Fruit fly (Drosophila melanogaster) whole organism, embryonic: ENCODE data around the gene CG42554.

ENCODE experiments used
- Adf1 ChIP-seq: fragments of 200-800 bp; sonication (Bioruptor generic); IDR thresholded peaks from 2 replicates; pipeline ENCODE4 v1.3.6; 2022; ENCODE audit warnings: missing biosample characterization, missing genetic modification characterization
- BEAF-32 ChIP-seq: fragments of 200-800 bp; sonication (Bioruptor generic); optimal IDR thresholded peaks from 3 replicates; lab custom pipeline; 2017; ENCODE audit warnings: missing biosample characterization, missing genetic modification characterization, mild to moderate bottlenecking, moderate library complexity, missing genetic modification reagents
- BtbVII ChIP-seq: fragments of 200-800 bp; sonication (Bioruptor generic); optimal IDR thresholded peaks from 3 replicates; lab custom pipeline; 2017; ENCODE audit warnings: missing biosample characterization, mild to moderate bottlenecking, missing genetic modification characterization
- CG10462 ChIP-seq: fragments of 200-800 bp; sonication (Bioruptor generic); optimal IDR thresholded peaks from 2 replicates; lab custom pipeline; 2016; ENCODE audit warnings: missing biosample characterization, missing genetic modification characterization
- CG11085 ChIP-seq: fragments of 200-800 bp; sonication (Bioruptor generic); IDR thresholded peaks from 2 replicates; pipeline ENCODE4 v1.3.6; 2022; ENCODE audit warnings: missing biosample characterization, missing genetic modification characterization
- CG11504 ChIP-seq: fragments of 200-800 bp; sonication (Bioruptor generic); optimal IDR thresholded peaks from 3 replicates; lab custom pipeline; 2019; ENCODE audit warnings: missing biosample characterization, mild to moderate bottlenecking, missing genetic modification characterization, moderate library complexity
- CG14050 ChIP-seq: fragments of 200-800 bp; sonication (Bioruptor generic); IDR thresholded peaks from 3 replicates; pipeline ENCODE4 v1.3.6; 2022; ENCODE audit warnings: missing biosample characterization, missing genetic modification characterization
- CG14965 ChIP-seq: fragments of 200-800 bp; sonication (Bioruptor generic); optimal IDR thresholded peaks from 2 replicates; lab custom pipeline; 2016; ENCODE audit warnings: missing biosample characterization, missing genetic modification characterization, borderline replicate concordance
- CG15011 ChIP-seq: fragments of 200-800 bp; sonication (Bioruptor generic); optimal IDR thresholded peaks from 3 replicates; lab custom pipeline; 2018; ENCODE audit warnings: missing biosample characterization, mild to moderate bottlenecking, missing genetic modification characterization
- CG15514 ChIP-seq: fragments of 200-800 bp; sonication (Bioruptor generic); optimal IDR thresholded peaks from 3 replicates; lab custom pipeline; 2017; ENCODE audit warnings: missing biosample characterization, missing genetic modification characterization, mild to moderate bottlenecking, moderate library complexity, missing genetic modification reagents
- CG15696 ChIP-seq: fragments of 200-800 bp; sonication (Bioruptor generic); optimal IDR thresholded peaks from 2 replicates; lab custom pipeline; 2019; ENCODE audit warnings: missing biosample characterization, mild to moderate bottlenecking, missing genetic modification characterization, moderate library complexity
- CG17186 ChIP-seq: fragments of 200-800 bp; sonication (Bioruptor generic); optimal IDR thresholded peaks from 3 replicates; lab custom pipeline; 2017; ENCODE audit warnings: missing biosample characterization, missing genetic modification reagents, missing genetic modification characterization
- CG17612 ChIP-seq: fragments of 200-800 bp; sonication (Bioruptor generic); IDR thresholded peaks from 2 replicates; pipeline ENCODE4 v1.3.6; 2022; ENCODE audit warnings: missing biosample characterization, missing genetic modification characterization
- CG18262 ChIP-seq: fragments of 200-800 bp; optimal IDR thresholded peaks from 3 replicates; lab custom pipeline; 2019; ENCODE audit warnings: missing biosample characterization, mild to moderate bottlenecking, missing genetic modification characterization, moderate library complexity
- CG2120 ChIP-seq: fragments of 200-800 bp; sonication (Bioruptor generic); optimal IDR thresholded peaks from 3 replicates; lab custom pipeline; 2016; ENCODE audit warnings: missing biosample characterization, missing genetic modification characterization
- CG2678 ChIP-seq: fragments of 200-800 bp; sonication (Bioruptor generic); optimal IDR thresholded peaks from 3 replicates; lab custom pipeline; 2019; ENCODE audit warnings: missing biosample characterization, mild to moderate bottlenecking, missing genetic modification characterization, moderate library complexity
- CG4282 ChIP-seq: fragments of 200-800 bp; sonication (Bioruptor generic); optimal IDR thresholded peaks from 2 replicates; lab custom pipeline; 2016; ENCODE audit warnings: missing biosample characterization, missing genetic modification characterization
- CG6654 ChIP-seq: fragments of 200-800 bp; sonication (Bioruptor generic); optimal IDR thresholded peaks from 2 replicates; lab custom pipeline; 2017; ENCODE audit warnings: missing biosample characterization, mild to moderate bottlenecking, missing genetic modification characterization
- CG9437 ChIP-seq: fragments of 200-800 bp; sonication (Bioruptor generic); optimal IDR thresholded peaks from 2 replicates; lab custom pipeline; 2018; ENCODE audit warnings: missing biosample characterization, mild to moderate bottlenecking, missing genetic modification characterization
- Dp ChIP-seq: fragments of 200-800 bp; sonication (Bioruptor generic); optimal IDR thresholded peaks from 2 replicates; lab custom pipeline; 2018; ENCODE audit warnings: missing biosample characterization, mild to moderate bottlenecking, missing genetic modification characterization, moderate library complexity
- Oli ChIP-seq: fragments of 200-800 bp; sonication (Bioruptor generic); optimal IDR thresholded peaks from 2 replicates; lab custom pipeline; 2018; ENCODE audit warnings: missing biosample characterization, mild to moderate bottlenecking, missing genetic modification characterization, moderate library complexity
- al ChIP-seq: fragments of 200-800 bp; sonication (Bioruptor generic); IDR thresholded peaks from 2 replicates; pipeline ENCODE4 v1.3.6; 2022; ENCODE audit warnings: missing biosample characterization, missing genetic modification characterization
- bowl ChIP-seq: fragments of 200-800 bp; sonication (Bioruptor generic); IDR thresholded peaks from 2 replicates; pipeline ENCODE4 v1.3.6; 2022; ENCODE audit warnings: missing biosample characterization, missing genetic modification characterization
- ci ChIP-seq: fragments of 200-800 bp; sonication (Bioruptor generic); IDR thresholded peaks from 3 replicates; pipeline ENCODE4 v1.3.6; 2022; ENCODE audit warnings: missing biosample characterization, missing genetic modification characterization
- croc ChIP-seq: fragments of 200-800 bp; sonication (Bioruptor generic); conservative IDR thresholded peaks from 3 replicates; pipeline ENCODE4 v1.3.6; 2022; ENCODE audit warnings: missing biosample characterization, missing genetic modification characterization
- dan ChIP-seq: fragments of 200-800 bp; sonication (Bioruptor generic); IDR thresholded peaks from 2 replicates; pipeline ENCODE4 v1.3.6; 2022; ENCODE audit warnings: missing biosample characterization, missing genetic modification characterization
- fd102C ChIP-seq: fragments of 200-800 bp; sonication (Bioruptor generic); optimal IDR thresholded peaks from 2 replicates; lab custom pipeline; 2018; ENCODE audit warnings: missing biosample characterization, mild to moderate bottlenecking, missing genetic modification characterization, moderate library complexity
- gcm ChIP-seq: fragments of 200-800 bp; sonication (Bioruptor generic); optimal IDR thresholded peaks from 2 replicates; lab custom pipeline; 2019; ENCODE audit warnings: missing biosample characterization, mild to moderate bottlenecking, missing genetic modification characterization, moderate library complexity
- gem ChIP-seq: fragments of 200-800 bp; sonication (Bioruptor generic); optimal IDR thresholded peaks from 2 replicates; lab custom pipeline; 2019; ENCODE audit warnings: missing biosample characterization, mild to moderate bottlenecking, missing genetic modification characterization, moderate library complexity
- gro ChIP-seq: fragments of 200-800 bp; sonication (Bioruptor generic); optimal IDR thresholded peaks from 2 replicates; lab custom pipeline; 2016; ENCODE audit warnings: missing biosample characterization, missing genetic modification characterization
- kah ChIP-seq: fragments of 200-800 bp; sonication (Bioruptor generic); optimal IDR thresholded peaks from 2 replicates; lab custom pipeline; 2018; ENCODE audit warnings: missing biosample characterization, mild to moderate bottlenecking, missing genetic modification characterization
- lmd ChIP-seq: fragments of 200-800 bp; sonication (Bioruptor generic); IDR thresholded peaks from 2 replicates; pipeline ENCODE4 v1.3.6; 2022; ENCODE audit warnings: missing biosample characterization, missing genetic modification characterization
- lov ChIP-seq, 2 experiments: fragments of 200-800 bp in 1 of 2; fragments of >200 bp in 1 of 2; sonication (Bioruptor generic) in 1 of 2; IDR thresholded peaks in 1 of 2; optimal IDR thresholded peaks in 1 of 2; 2 replicates in 1 of 2; 3 replicates in 1 of 2; pipeline versions ENCODE4 v1.3.6 to Lab custom; 2017 to 2022; ENCODE audit warnings: missing biosample characterization in 1 of 2, missing genetic modification characterization in 1 of 2
- pan ChIP-seq, 4 experiments: fragments of >200 bp in 3 of 4; fragments of 200-800 bp in 1 of 4; sonication (Bioruptor generic) in 1 of 4; optimal IDR thresholded peaks in 3 of 4; IDR thresholded peaks in 1 of 4; 2 replicates each; pipeline versions ENCODE4 v1.3.6 to Lab custom; 2017 to 2022; ENCODE audit warnings: missing biosample characterization in 2 of 4, missing genetic modification characterization in 2 of 4, mixed read lengths in 1 of 4
- peb ChIP-seq: fragments of 200-800 bp; sonication (Bioruptor generic); IDR thresholded peaks from 2 replicates; pipeline ENCODE4 v1.3.6; 2022; ENCODE audit warnings: missing biosample characterization, missing genetic modification characterization
- pho ChIP-seq: fragments of 200-800 bp; sonication (Bioruptor generic); optimal IDR thresholded peaks from 2 replicates; lab custom pipeline; 2016; ENCODE audit warnings: missing biosample characterization, missing genetic modification characterization
- pita ChIP-seq: fragments of 200-800 bp; sonication (Bioruptor generic); optimal IDR thresholded peaks from 2 replicates; lab custom pipeline; 2017; ENCODE audit warnings: missing biosample characterization, mild to moderate bottlenecking, missing genetic modification characterization
- pros ChIP-seq: fragments of 200-800 bp; sonication (Bioruptor generic); optimal IDR thresholded peaks from 3 replicates; lab custom pipeline; 2019; ENCODE audit warnings: missing biosample characterization, mild to moderate bottlenecking, missing genetic modification characterization, moderate library complexity
- ranshi ChIP-seq: fragments of 200-800 bp; sonication (Bioruptor generic); IDR thresholded peaks from 2 replicates; pipeline ENCODE4 v1.3.6; 2022; ENCODE audit warnings: missing biosample characterization, missing genetic modification characterization
- repo ChIP-seq: fragments of 200-800 bp; sonication (Bioruptor generic); optimal IDR thresholded peaks from 2 replicates; lab custom pipeline; 2016; ENCODE audit warnings: missing biosample characterization, missing genetic modification characterization
- run ChIP-seq: fragments of 200-800 bp; sonication (Bioruptor generic); optimal IDR thresholded peaks from 3 replicates; lab custom pipeline; 2018; ENCODE audit warnings: missing biosample characterization, mild to moderate bottlenecking, missing genetic modification characterization
- schlank ChIP-seq: fragments of 200-800 bp; sonication (Bioruptor generic); optimal IDR thresholded peaks from 2 replicates; lab custom pipeline; 2018; ENCODE audit warnings: missing biosample characterization, mild to moderate bottlenecking, missing genetic modification characterization
- sim ChIP-seq: fragments of 200-800 bp; sonication (Bioruptor generic); IDR thresholded peaks from 2 replicates; pipeline ENCODE4 v1.3.6; 2022; ENCODE audit warnings: missing biosample characterization, missing genetic modification characterization
- sr ChIP-seq: fragments of 200-800 bp; sonication (Bioruptor generic); IDR thresholded peaks from 3 replicates; pipeline ENCODE4 v1.3.6; 2022; ENCODE audit warnings: missing biosample characterization, missing genetic modification characterization
- stc ChIP-seq: fragments of 200-800 bp; sonication (Bioruptor generic); IDR thresholded peaks from 2 replicates; pipeline ENCODE4 v1.3.6; 2022; ENCODE audit warnings: missing biosample characterization, missing genetic modification characterization
- tap ChIP-seq: fragments of 200-800 bp; optimal IDR thresholded peaks from 3 replicates; lab custom pipeline; 2019; ENCODE audit warnings: missing biosample characterization, mild to moderate bottlenecking, missing genetic modification characterization, moderate library complexity
- toy ChIP-seq: fragments of 200-800 bp; sonication (Bioruptor generic); IDR thresholded peaks from 2 replicates; pipeline ENCODE4 v1.3.6; 2022; ENCODE audit warnings: missing biosample characterization, missing genetic modification characterization
- zf30C ChIP-seq: fragments of 200-800 bp; sonication (Bioruptor generic); optimal IDR thresholded peaks from 3 replicates; lab custom pipeline; 2018; ENCODE audit warnings: missing biosample characterization, mild to moderate bottlenecking, missing genetic modification characterization
- zfh1 ChIP-seq: fragments of 200-800 bp; sonication (Bioruptor generic); IDR thresholded peaks from 3 replicates; pipeline ENCODE4 v1.3.6; 2022; ENCODE audit warnings: missing biosample characterization, missing genetic modification characterization

The CG42554 gene

dm6 chr3L:821951-822350 is 13.5 kb upstream of the CG42554 start (continued):
- TF ChIP-seq CG9437 (GFP tag; lab: Kevin White, UChicago) (peak; percentile 32), CG15696 (tag; lab: Kevin White, UChicago) (peak; percentile 68), run (peak; percentile 62), al (peak; percentile 45; the same call in 1 of the 2 replicates), dan (GFP tag; lab: Robert Waterston, UW) (peak; percentile 31; the same call in 1 of the 2 replicates), CG2120 (GFP tag; lab: Kevin White, UChicago) (peak; percentile 41), pita (GFP tag; lab: Kevin White, UChicago) (no peak), BtbVII (GFP tag; lab: Kevin White, UChicago) (peak; percentile 68), repo (GFP tag; lab: Kevin White, UChicago) (peak; percentile 22), CG18262 (peak; percentile 86), CG17612 (GFP tag; lab: Robert Waterston, UW) (no peak; the same call in 1 of the 2 replicates), sim (GFP tag; lab: Robert Waterston, UW) (peak; percentile 67), Adf1 (GFP tag; lab: Robert Waterston, UW) (no peak), toy (GFP tag; lab: Robert Waterston, UW) (no peak), croc (GFP tag; lab: Robert Waterston, UW) (peak; percentile 35; the same call in 1 of the 3 replicates), CG4282 (GFP tag; lab: Kevin White, UChicago) (no peak), pan (optimal IDR thresholded peaks at IDR 0.05; lab: Kevin White, UChicago) (no peak), pan (GFP tag; optimal IDR thresholded peaks at IDR 0.05 in 1 of 2, IDR thresholded peaks at IDR 0.05 in 1 of 2) (peak in 1 of 2 experiments; percentile 70), CG11085 (GFP tag; lab: Robert Waterston, UW) (no peak), lmd (peak; percentile 79), kah (peak; percentile 76), ci (GFP tag; lab: Robert Waterston, UW) (peak; percentile 86), zfh1 (peak; percentile 83), stc (GFP tag; lab: Robert Waterston, UW) (peak; percentile 53; the same call in 1 of the 2 replicates), gem (tag; lab: Kevin White, UChicago) (peak; percentile 85), fd102C (GFP tag; lab: Kevin White, UChicago) (no peak), CG15514 (GFP tag; lab: Kevin White, UChicago) (peak; percentile 59), bowl (GFP tag; lab: Robert Waterston, UW) (peak; percentile 22; the same call in 1 of the 2 replicates), sr (GFP tag; lab: Robert Waterston, UW) (no peak; the same call in 2 of the 3 replicates), Dp (GFP tag; lab: Kevin White, UChicago) (no peak), tap (tag; lab: Kevin White, UChicago) (peak; percentile 82), zf30C (GFP tag; lab: Kevin White, UChicago) (peak; percentile 66), CG11504 (tag; lab: Kevin White, UChicago) (peak; percentile 87), lov (optimal IDR thresholded peaks at IDR 0.05; lab: Kevin White, UChicago) (peak; percentile 62), lov (GFP tag; IDR thresholded peaks at IDR 0.05; lab: Robert Waterston, UW) (no peak), CG17186 (peak; percentile 41), pros (GFP tag; lab: Kevin White, UChicago) (no peak), BEAF-32 (GFP tag; lab: Kevin White, UChicago) (no peak), CG10462 (GFP tag; lab: Kevin White, UChicago) (no peak), CG6654 (GFP tag; lab: Kevin White, UChicago) (peak; percentile 41), gcm (GFP tag; lab: Kevin White, UChicago) (peak; percentile 72), gro (no peak), pho (GFP tag; lab: Kevin White, UChicago) (no peak), schlank (tag; lab: Kevin White, UChicago) (peak; percentile 33), CG14965 (GFP tag; lab: Kevin White, UChicago) (no peak), ranshi (GFP tag; lab: Robert Waterston, UW) (peak; percentile 80), CG14050 (GFP tag; lab: Robert Waterston, UW) (peak; percentile 35; the same call in 1 of the 3 replicates), Oli (peak; percentile 74), peb (GFP tag; lab: Robert Waterston, UW) (peak; percentile 21; the same call in 1 of the 2 replicates), CG15011 (GFP tag; lab: Kevin White, UChicago) (peak; percentile 47), CG2678 (tag; lab: Kevin White, UChicago) (peak; percentile 83)
